Fruit fly (Drosophila melanogaster) whole organism, wandering third instar larva: ENCODE data around the gene raskol.

Experiments used
- Abd-B ChIP-seq: fragments of >200 bp; optimal IDR thresholded peaks from 2 replicates; lab custom pipeline; 2017; ENCODE audit warnings: missing biosample characterization, missing genetic modification characterization
- CG32264 ChIP-seq: fragments of 200-800 bp; sonication (Bioruptor generic); optimal IDR thresholded peaks from 2 replicates; lab custom pipeline; 2016; ENCODE audit warnings: missing biosample characterization, missing genetic modification characterization
- CG9705 ChIP-seq: fragments of 200-800 bp; sonication (Bioruptor generic); optimal IDR thresholded peaks from 2 replicates; lab custom pipeline; 2018; ENCODE audit warnings: missing biosample characterization, mild to moderate bottlenecking, missing genetic modification characterization
- CrebA ChIP-seq: fragments of 200-800 bp; sonication (Bioruptor generic); optimal IDR thresholded peaks from 2 replicates; lab custom pipeline; 2016; ENCODE audit warnings: missing biosample characterization, mild to moderate bottlenecking, missing genetic modification characterization, borderline replicate concordance
- Dfd ChIP-seq: fragments of >200 bp; optimal IDR thresholded peaks from 2 replicates; lab custom pipeline; 2017; ENCODE audit warnings: missing biosample characterization, missing genetic modification characterization
- Dif ChIP-seq: fragments of 200-275, 200-300 bp; sonication (Bioruptor generic); optimal IDR thresholded peaks from 2 replicates; lab custom pipeline; 2018; ENCODE audit warnings: missing biosample characterization, missing genetic modification characterization; ENCODE audit not compliant: partially characterized antibody
- GATAd ChIP-seq: sonication (Bioruptor generic); optimal IDR thresholded peaks from 2 replicates; lab custom pipeline; 2016; ENCODE audit warnings: missing biosample characterization, missing genetic modification characterization
- HLH106 ChIP-seq: fragments of 200-800 bp; optimal IDR thresholded peaks from 3 replicates; lab custom pipeline; 2019; ENCODE audit warnings: missing biosample characterization, mild to moderate bottlenecking, missing genetic modification characterization, moderate library complexity
- Hnf4 ChIP-seq: fragments of 200-800 bp; sonication (Bioruptor generic); optimal IDR thresholded peaks from 2 replicates; lab custom pipeline; 2016; ENCODE audit warnings: missing biosample characterization, mild to moderate bottlenecking, missing genetic modification characterization
- Hr78 ChIP-seq: fragments of >200 bp; optimal IDR thresholded peaks from 2 replicates; lab custom pipeline; 2017; ENCODE audit warnings: missing biosample characterization, missing genetic modification characterization
- Hr83 ChIP-seq: fragments of 200-300 bp; sonication (Bioruptor generic); optimal IDR thresholded peaks from 2 replicates; lab custom pipeline; 2016; ENCODE audit warnings: missing biosample characterization, mild to moderate bottlenecking, missing genetic modification characterization, moderate library complexity; ENCODE audit not compliant: poor library complexity, severe bottlenecking
- Jra ChIP-seq: sonication (Bioruptor generic); optimal IDR thresholded peaks from 2 replicates; lab custom pipeline; 2016; ENCODE audit warnings: missing biosample characterization, missing genetic modification characterization
- Mio ChIP-seq: sonication (Bioruptor generic); optimal IDR thresholded peaks from 2 replicates; lab custom pipeline; 2016; ENCODE audit warnings: missing biosample characterization, missing genetic modification characterization
- Myc ChIP-seq: fragments of >200 bp; optimal IDR thresholded peaks from 2 replicates; lab custom pipeline; 2017
- N ChIP-seq: fragments of >200 bp; optimal IDR thresholded peaks from 2 replicates; lab custom pipeline; 2018; ENCODE audit warnings: missing biosample characterization, missing external identifiers, missing genetic modification characterization
- OdsH ChIP-seq: fragments of 200-800 bp; sonication (Bioruptor generic); optimal IDR thresholded peaks from 2 replicates; lab custom pipeline; 2016; ENCODE audit warnings: missing biosample characterization, mild to moderate bottlenecking, missing genetic modification characterization
- Rel ChIP-seq, 2 experiments: fragments of 200-800 bp; sonication (Bioruptor generic) in 1 of 2; optimal IDR thresholded peaks; 2 replicates in 1 of 2; 3 replicates in 1 of 2; lab custom pipeline; 2016 to 2019; ENCODE audit warnings: mild to moderate bottlenecking in 2 of 2, missing biosample characterization in 2 of 2, missing genetic modification characterization in 2 of 2, moderate library complexity in 1 of 2
- Sp1 ChIP-seq: fragments of 200-800 bp; sonication (Bioruptor generic); optimal IDR thresholded peaks from 3 replicates; lab custom pipeline; 2019; ENCODE audit warnings: missing biosample characterization, mild to moderate bottlenecking, missing genetic modification characterization, moderate library complexity
- Vsx2 ChIP-seq: fragments of 200-300, 225-300 bp; sonication (Bioruptor generic); optimal IDR thresholded peaks from 2 replicates; lab custom pipeline; 2018; ENCODE audit warnings: missing biosample characterization, missing genetic modification characterization; ENCODE audit not compliant: partially characterized antibody
- br ChIP-seq: fragments of 200-800 bp; sonication (Bioruptor generic); optimal IDR thresholded peaks from 2 replicates; lab custom pipeline; 2016; ENCODE audit warnings: missing biosample characterization, missing genetic modification characterization
- brk ChIP-seq: fragments of 200-800 bp; sonication (Bioruptor generic); optimal IDR thresholded peaks from 2 replicates; lab custom pipeline; 2016; ENCODE audit warnings: missing biosample characterization, mild to moderate bottlenecking, missing genetic modification characterization
- dl ChIP-seq, 2 experiments: fragments of 175-275, 200-275 bp in 1 of 2; fragments of 200-275 bp in 1 of 2; sonication (Bioruptor generic); optimal IDR thresholded peaks; lab custom pipeline; 2018; ENCODE audit warnings: mild to moderate bottlenecking in 2 of 2, missing biosample characterization in 2 of 2, missing genetic modification characterization in 2 of 2, moderate library complexity in 2 of 2; ENCODE audit not compliant: partially characterized antibody in 2 of 2, insufficient read depth in 1 of 2
- dmrt93B ChIP-seq: fragments of 200-800 bp; sonication (Bioruptor generic); optimal IDR thresholded peaks from 2 replicates; lab custom pipeline; 2018; ENCODE audit warnings: missing biosample characterization, mild to moderate bottlenecking, missing genetic modification characterization
- dsf ChIP-seq: sonication (Bioruptor generic); optimal IDR thresholded peaks from 2 replicates; lab custom pipeline; 2016; ENCODE audit warnings: missing biosample characterization, missing genetic modification characterization, borderline replicate concordance
- ey ChIP-seq: fragments of 200-800 bp; sonication (Bioruptor generic); optimal IDR thresholded peaks from 2 replicates; lab custom pipeline; 2016; ENCODE audit warnings: missing biosample characterization, missing genetic modification characterization
- foxo ChIP-seq, 2 experiments: fragments of 200-800 bp; sonication (Bioruptor generic); optimal IDR thresholded peaks; 2 replicates in 1 of 2; 3 replicates in 1 of 2; lab custom pipeline; 2016 to 2017; ENCODE audit warnings: missing biosample characterization in 2 of 2, missing genetic modification characterization in 2 of 2
- fru ChIP-seq: fragments of 200-800 bp; sonication (Bioruptor generic); optimal IDR thresholded peaks from 3 replicates; lab custom pipeline; 2016; ENCODE audit warnings: missing biosample characterization, mild to moderate bottlenecking, missing genetic modification characterization
- h ChIP-seq: fragments of 200-800 bp; sonication (Bioruptor generic); optimal IDR thresholded peaks from 3 replicates; lab custom pipeline; 2016; ENCODE audit warnings: missing biosample characterization, mild to moderate bottlenecking, missing genetic modification characterization
- jim ChIP-seq: fragments of 175-275, 200-325 bp; sonication (Bioruptor generic); optimal IDR thresholded peaks from 2 replicates; lab custom pipeline; 2016; ENCODE audit warnings: missing biosample characterization, mild to moderate bottlenecking, missing genetic modification characterization
- lola ChIP-seq: fragments of >200 bp; optimal IDR thresholded peaks from 2 replicates; lab custom pipeline; 2017; ENCODE audit warnings: missing biosample characterization, missing genetic modification characterization
- pan ChIP-seq: fragments of >200 bp; optimal IDR thresholded peaks from 2 replicates; lab custom pipeline; 2017
- psq ChIP-seq: fragments of 200-800 bp; sonication (Bioruptor generic); optimal IDR thresholded peaks from 3 replicates; lab custom pipeline; 2017; ENCODE audit warnings: missing biosample characterization, mild to moderate bottlenecking, missing genetic modification characterization, moderate library complexity
- rgr ChIP-seq: fragments of 200-800 bp; sonication (Bioruptor generic); optimal IDR thresholded peaks from 3 replicates; lab custom pipeline; 2016; ENCODE audit warnings: missing biosample characterization, mild to moderate bottlenecking, missing genetic modification characterization
- sage ChIP-seq: fragments of 200-800 bp; sonication (Bioruptor generic); optimal IDR thresholded peaks from 2 replicates; lab custom pipeline; 2016; ENCODE audit warnings: missing biosample characterization, mild to moderate bottlenecking, missing genetic modification characterization
- sv ChIP-seq: fragments of 200-800 bp; sonication (Bioruptor generic); optimal IDR thresholded peaks from 3 replicates; lab custom pipeline; 2016; ENCODE audit warnings: missing biosample characterization, missing genetic modification characterization
- tai ChIP-seq: sonication (Bioruptor generic); optimal IDR thresholded peaks from 2 replicates; lab custom pipeline; 2016; ENCODE audit warnings: missing biosample characterization, missing genetic modification characterization
- usp ChIP-seq: fragments of >200 bp; optimal IDR thresholded peaks from 2 replicates; lab custom pipeline; 2017; ENCODE audit warnings: missing biosample characterization, missing genetic modification characterization
- woc ChIP-seq: sonication (Bioruptor generic); optimal IDR thresholded peaks from 2 replicates; lab custom pipeline; 2016; ENCODE audit warnings: missing biosample characterization, mild to moderate bottlenecking, missing genetic modification characterization

raskol gene

dm6 chrX:17702738-17703570 lies 7.0 kb upstream of the raskol start, which contains the start of the genes CG8188 and par-6:
TSS of gene CG8188 (minus strand) at chrX:17703024.
TSS of gene par-6 (plus strand) at chrX:17703352.
- TF ChIP-seq ey (GFP tag; lab: Kevin White, UChicago): peak; percentile 86
- TF ChIP-seq N (GFP tag; lab: Kevin White, UChicago): no peak
- peak; percentile 88 for TF ChIP-seq fru (GFP tag; lab: Kevin White, UChicago)
- peak; percentile 46 for TF ChIP-seq brk (GFP tag; lab: Kevin White, UChicago)
- no peak for TF ChIP-seq dl (GFP tag; optimal IDR thresholded peaks at IDR 0.05; lab: Kevin White, UChicago; ENCODE audit: insufficient read depth in 1 of 2, partially characterized antibody in 2 of 2)
- TF ChIP-seq h (GFP tag; lab: Kevin White, UChicago): peak; percentile 87
- TF ChIP-seq jim (GFP tag; lab: Kevin White, UChicago): peak; percentile 8
- peak in 1 of 2 experiments; percentile 90 for TF ChIP-seq foxo (GFP tag; optimal IDR thresholded peaks at IDR 0.05; lab: Kevin White, UChicago)
- peak; percentile 87 for TF ChIP-seq CG9705 (GFP tag; lab: Kevin White, UChicago)
- TF ChIP-seq Rel (GFP tag; optimal IDR thresholded peaks at IDR 0.05; lab: Kevin White, UChicago): no peak
- TF ChIP-seq Rel (tag; optimal IDR thresholded peaks at IDR 0.05; lab: Kevin White, UChicago): peak; percentile 74
- TF ChIP-seq CG32264 (GFP tag; lab: Kevin White, UChicago): peak; percentile 60
- TF ChIP-seq Sp1 (GFP tag; lab: Kevin White, UChicago): peak; percentile 85
- peak; percentile 76 for TF ChIP-seq sv (GFP tag; lab: Kevin White, UChicago)
- peak; percentile 88 for TF ChIP-seq br (GFP tag; lab: Kevin White, UChicago)
- TF ChIP-seq Hr83 (GFP tag; lab: Kevin White, UChicago): peak; percentile 45
- peak; percentile 84 for TF ChIP-seq Jra
- TF ChIP-seq Dif (GFP tag; lab: Kevin White, UChicago): no peak
- no peak for TF ChIP-seq Hr78
- no peak for TF ChIP-seq lola (GFP tag; lab: Kevin White, UChicago)
- TF ChIP-seq dmrt93B: peak; percentile 80
- TF ChIP-seq psq: peak; percentile 74
- peak; percentile 85 for TF ChIP-seq rgr
- no peak for TF ChIP-seq CrebA (GFP tag; lab: Kevin White, UChicago)
- peak; percentile 23 for TF ChIP-seq sage (GFP tag; lab: Kevin White, UChicago)
- TF ChIP-seq GATAd (GFP tag; lab: Kevin White, UChicago): peak; percentile 38
- TF ChIP-seq HLH106: peak; percentile 91
- no peak for TF ChIP-seq Dfd (GFP tag; lab: Kevin White, UChicago)
- TF ChIP-seq usp (GFP tag; lab: Kevin White, UChicago): no peak
- TF ChIP-seq tai (GFP tag; lab: Kevin White, UChicago): peak; percentile 82
- TF ChIP-seq Vsx2: no peak
- peak; percentile 86 for TF ChIP-seq Hnf4 (GFP tag; lab: Kevin White, UChicago)
- peak; percentile 84 for TF ChIP-seq Myc (lab: Kevin White, UChicago)
- TF ChIP-seq woc (GFP tag; lab: Kevin White, UChicago): peak; percentile 93
- TF ChIP-seq OdsH (GFP tag; lab: Kevin White, UChicago): peak; percentile 78
- TF ChIP-seq dsf: peak; percentile 71
- no peak for TF ChIP-seq Abd-B
- TF ChIP-seq Mio (GFP tag; lab: Kevin White, UChicago): no peak
- TF ChIP-seq pan: no peak
- TF ChIP-seq, all 38 proteins: peak for 26

- TF ChIP-seq fru (GFP tag; lab: Kevin White, UChicago) (no peak), Dif (GFP tag; lab: Kevin White, UChicago) (no peak), CrebA (GFP tag; lab: Kevin White, UChicago) (no peak), HLH106 (no peak), rgr (no peak)
- TF ChIP-seq, all 38 proteins: peak for 0
These were observed 2.3 kb upstream of the raskol start for dm6 chrX:17707691-17708090.
